Worm (Caenorhabditis elegans) whole organism, L3 larva: ENCODE data around the gene ZK1240.1.

ENCODE experiments used
- ZK546.5 ChIP-seq: sonication (generic microtip); optimal IDR thresholded peaks from 2 replicates; lab custom pipeline; 2017; ENCODE audit warnings: missing biosample characterization, missing genetic modification characterization
- ama-1 ChIP-seq: fragments of 150-350 bp; optimal IDR thresholded peaks from 2 replicates; lab custom pipeline; 2018
- egl-27 ChIP-seq: sonication (generic microtip); optimal IDR thresholded peaks from 4 replicates; lab custom pipeline; 2017; ENCODE audit warnings: missing biosample characterization, missing genetic modification reagents, missing genetic modification characterization
- jun-1 ChIP-seq: fragments of 150-350 bp; optimal IDR thresholded peaks from 2 replicates; lab custom pipeline; 2014; ENCODE audit warnings: missing biosample characterization, missing genetic modification reagents, missing genetic modification characterization
- mdl-1 ChIP-seq: fragments of 150-350 bp; optimal IDR thresholded peaks from 2 replicates; lab custom pipeline; 2014; ENCODE audit warnings: missing biosample characterization, missing genetic modification characterization
- mml-1 ChIP-seq: fragments of 150-350 bp; sonication (generic microtip); optimal IDR thresholded peaks from 3 replicates; lab custom pipeline; 2014; ENCODE audit warnings: missing biosample characterization, missing genetic modification characterization
- nfya-1 ChIP-seq: sonication (generic microtip); optimal IDR thresholded peaks from 2 replicates; lab custom pipeline; 2017; ENCODE audit warnings: missing genetic modification characterization, mild to moderate bottlenecking, missing compliant biosample characterization, antibody characterized with exemption, moderate library complexity; ENCODE audit not compliant: insufficient read depth
- nhr-12 ChIP-seq: fragments of 150-350 bp; optimal IDR thresholded peaks from 2 replicates; lab custom pipeline; 2014; ENCODE audit warnings: missing biosample characterization, missing genetic modification characterization
- nhr-237 ChIP-seq: fragments of 150-350 bp; optimal IDR thresholded peaks from 2 replicates; lab custom pipeline; 2014; ENCODE audit warnings: missing biosample characterization, missing genetic modification characterization
- nhr-28 ChIP-seq: fragments of 150-350 bp; optimal IDR thresholded peaks from 2 replicates; lab custom pipeline; 2014; ENCODE audit warnings: missing biosample characterization, missing genetic modification characterization
- pqm-1 ChIP-seq: fragments of 150-350 bp; optimal IDR thresholded peaks from 2 replicates; lab custom pipeline; 2017; ENCODE audit warnings: missing biosample characterization, missing genetic modification characterization, inconsistent platforms
- skn-1 ChIP-seq: fragments of 150-350 bp; optimal IDR thresholded peaks from 2 replicates; lab custom pipeline; 2014; ENCODE audit warnings: missing biosample characterization, missing genetic modification characterization
- unc-62 ChIP-seq: fragments of 150-350 bp; sonication (generic microtip); optimal IDR thresholded peaks from 4 replicates; lab custom pipeline; 2014; ENCODE audit warnings: missing biosample characterization, missing genetic modification reagents, missing genetic modification characterization
- ztf-11 ChIP-seq: fragments of 150-350 bp; optimal IDR thresholded peaks from 2 replicates; lab custom pipeline; 2014; ENCODE audit warnings: missing biosample characterization, missing genetic modification characterization

- TF ChIP-seq ama-1 (no peak), pqm-1 (no peak), nhr-12 (tag; lab: Kevin White, UChicago) (no peak), ztf-11 (tag; lab: Kevin White, UChicago) (no peak), nhr-237 (no peak), nhr-28 (tag; lab: Kevin White, UChicago) (no peak), egl-27 (tag; lab: Kevin White, UChicago) (no peak), mdl-1 (tag; lab: Kevin White, UChicago) (no peak), nfya-1 (tag; lab: Kevin White, UChicago) (no peak), jun-1 (no peak), unc-62 (GFP tag; lab: Kevin White, UChicago) (no peak), mml-1 (tag; lab: Kevin White, UChicago) (no peak), skn-1 (no peak), ZK546.5 (tag; lab: Kevin White, UChicago) (no peak)
Observed at ce11 chrII:2332220-2332619, 3.0 kb downstream of the ZK1240.1 start, which contains the start of gene F43C11.8.
